Worm (Caenorhabditis elegans) whole organism, dauer: ENCODE results near the gene Y46D2A.1.
"Not testable (repeated sequence)": the region's sequence is repeated elsewhere in the genome, so short reads cannot be mapped to it uniquely, and the experiment has no call there.

ENCODE experiments used
- unc-62 ChIP-seq: sonication (generic microtip); optimal IDR thresholded peaks from 2 replicates; lab custom pipeline; 2017; ENCODE audit warnings: missing biosample characterization, missing genetic modification reagents, missing genetic modification characterization

Gene Y46D2A.1

ce11 chrII:3322257-3322656 lies at the start of gene Y46D2A.1:
Gene Y46D2A.1 (plus strand): TSS chrII:3322557.
- TF ChIP-seq unc-62, result no peak

DNA sequence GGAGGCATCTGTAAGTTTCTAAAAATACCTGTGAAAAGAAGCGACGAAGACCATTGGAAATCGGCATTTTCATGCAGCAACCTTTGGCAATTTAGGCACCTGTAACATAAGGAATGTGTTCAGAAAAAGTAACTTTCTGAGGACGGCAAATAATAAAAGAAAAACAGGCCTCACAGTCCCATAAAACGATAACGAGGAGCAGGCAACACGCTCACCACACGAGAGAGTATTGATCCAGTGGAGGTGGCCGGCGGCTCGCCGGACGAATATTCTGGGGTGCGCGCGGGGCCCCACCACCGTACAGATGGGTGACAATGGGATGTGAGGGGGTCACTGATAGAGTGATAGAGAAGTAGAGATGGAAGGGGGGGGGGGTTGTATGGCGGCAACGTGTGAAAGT lies 47.4 kb upstream of the Y46D2A.1 start, which contains the start of gene F02E11.3:
Gene F02E11.3 (minus strand): TSS at position 101 of the 400 bp plus-strand sequence.
- no peak for TF ChIP-seq unc-62

ce11 chrII:3277686-3278085 lies 44.7 kb upstream of the Y46D2A.1 start, which contains the start of gene F02E11.4:
Gene F02E11.4 (minus strand): TSS chrII:3277786.
- TF ChIP-seq unc-62, result no peak

- TF ChIP-seq unc-62, result no peak
Measured at ce11 chrII:3278634-3279033, 43.7 kb upstream of the Y46D2A.1 start, which contains the start of gene wht-4. Gene wht-4 (plus strand): TSS chrII:3278934.

DNA sequence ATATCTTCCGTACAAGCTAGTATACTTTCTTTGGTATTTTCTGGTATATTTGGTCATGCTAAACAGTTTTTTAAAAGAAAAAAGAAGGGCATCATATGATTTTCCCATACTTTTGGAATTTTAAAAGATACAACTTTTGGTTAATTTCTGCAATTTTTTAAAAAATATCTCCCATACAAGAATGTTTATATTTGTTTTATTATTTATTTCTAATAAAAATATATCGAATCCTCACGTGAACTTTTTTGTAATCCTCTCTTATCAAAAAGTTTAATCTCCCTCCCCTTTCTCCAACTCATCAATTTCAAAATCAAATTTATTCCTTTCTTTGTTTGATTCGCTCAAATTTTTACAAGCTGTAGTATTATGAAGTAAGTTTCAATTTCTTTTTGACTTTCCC lies 40.0 kb upstream of the Y46D2A.1 start, which contains the start of gene nep-13:
Gene nep-13 (plus strand): TSS at position 301 of the 400 bp plus-strand sequence.
- TF ChIP-seq unc-62, result no peak

ce11 chrII:3284558-3284957 lies 37.8 kb upstream of the Y46D2A.1 start, which contains the start of gene scl-15:
Gene scl-15 (minus strand): TSS chrII:3284658.
- TF ChIP-seq unc-62, result no peak

DNA sequence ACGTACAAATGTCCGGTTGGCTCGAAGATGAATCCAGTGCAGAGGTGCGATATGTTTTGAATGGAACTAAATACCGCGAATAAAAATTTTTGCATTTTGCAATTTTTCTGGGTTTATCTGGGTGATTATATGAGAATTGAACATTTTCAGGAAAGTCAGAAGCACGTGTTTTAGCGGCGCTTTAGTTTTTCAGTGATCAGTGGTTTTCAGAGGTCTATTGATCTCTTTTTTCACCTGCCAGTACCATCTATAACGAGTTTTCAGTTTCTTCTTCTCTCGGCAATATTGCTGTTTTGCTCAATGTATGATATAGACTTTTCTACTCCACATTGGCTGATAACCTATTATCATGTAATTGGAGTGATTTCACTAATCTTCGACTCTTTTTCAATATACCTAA lies 35.3 kb upstream of the Y46D2A.1 start, which contains the start of gene sri-63:
Gene sri-63 (plus strand): TSS at position 301 of the 400 bp plus-strand sequence.
- TF ChIP-seq unc-62, result no peak

DNA sequence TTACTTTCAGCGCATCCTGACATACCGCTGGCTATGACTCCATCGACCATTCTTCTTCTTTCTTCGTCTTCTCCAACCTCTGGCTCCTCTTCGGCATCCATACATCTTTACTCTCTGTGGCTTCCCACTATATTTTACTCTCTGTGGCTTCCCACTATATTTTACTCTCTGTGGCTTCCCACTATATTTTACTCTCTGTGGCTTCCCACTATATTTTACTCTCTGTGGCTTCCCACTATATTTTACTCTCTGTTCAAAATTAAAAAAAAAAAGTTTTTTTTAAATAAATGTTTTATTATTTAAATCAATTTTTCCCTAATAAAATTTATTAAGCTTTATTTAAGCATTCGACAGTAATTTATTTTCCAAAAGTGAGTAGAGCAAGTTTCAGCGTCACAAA lies 31.8 kb upstream of the Y46D2A.1 start, which contains the start of gene F39E9.14:
Gene F39E9.14 (minus strand): TSS at position 101 of the 400 bp plus-strand sequence.
- TF ChIP-seq unc-62, result not testable (repeated sequence)

DNA sequence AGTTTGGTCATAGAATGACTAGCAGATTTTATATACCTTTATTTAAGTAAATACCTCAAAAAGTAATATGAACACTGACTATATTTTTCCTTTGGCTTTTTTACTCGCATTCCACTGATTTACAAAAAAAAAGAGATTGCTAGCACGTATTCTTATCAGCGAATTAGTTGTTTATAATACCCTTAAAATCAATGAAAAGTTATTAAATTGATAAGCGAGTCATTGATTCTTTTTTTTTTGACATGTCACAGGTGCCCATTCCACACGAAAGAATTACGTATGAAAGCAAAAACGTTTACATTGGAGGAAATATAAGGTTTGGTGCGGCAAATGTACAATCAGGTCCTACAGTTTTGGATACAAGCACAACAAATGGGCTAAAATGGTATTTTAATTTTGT lies 27.2 kb upstream of the Y46D2A.1 start, which contains the start of gene btb-17:
Gene btb-17 (plus strand): TSS at position 213 of the 400 bp plus-strand sequence.
- no peak for TF ChIP-seq unc-62

- no peak for TF ChIP-seq unc-62
Measured at ce11 chrII:3296644-3297043, 25.7 kb upstream of the Y46D2A.1 start, which contains the start of gene btb-16. Gene btb-16 (plus strand): TSS chrII:3296883.

- TF ChIP-seq unc-62, result no peak
Measured at ce11 chrII:3297914-3298313, 24.4 kb upstream of the Y46D2A.1 start, which contains the start of gene btb-18. Gene btb-18 (plus strand): TSS chrII:3298214.

- no peak for TF ChIP-seq unc-62
Measured at ce11 chrII:3299457-3299856, 22.9 kb upstream of the Y46D2A.1 start, which contains the start of gene btb-22. Gene btb-22 (plus strand): TSS chrII:3299757.

ce11 chrII:3303582-3303981 lies 18.8 kb upstream of the Y46D2A.1 start:
- TF ChIP-seq unc-62, result no peak

ce11 chrII:3310957-3311657 lies 11.2 kb upstream of the Y46D2A.1 start:
- no peak for TF ChIP-seq unc-62

DNA sequence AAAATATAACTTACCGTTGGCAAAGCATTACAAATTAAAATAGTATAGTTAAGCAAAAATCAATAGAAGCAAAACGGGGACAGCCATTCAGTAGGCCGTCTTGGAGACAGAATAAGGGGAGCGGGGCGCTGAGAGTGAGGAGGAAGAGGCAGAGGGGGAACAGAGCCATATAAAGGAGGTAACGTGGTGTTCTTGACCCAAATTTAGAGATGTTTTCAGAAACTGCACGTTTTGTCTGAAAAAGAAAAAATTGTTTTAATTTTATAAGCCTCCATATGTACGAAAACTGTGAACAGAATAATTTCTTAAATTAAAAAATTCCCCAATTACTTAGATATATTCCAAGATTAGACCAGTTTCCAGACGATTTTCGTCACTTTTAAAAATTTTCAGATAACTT lies 8.9 kb upstream of the Y46D2A.1 start, which contains the start of gene F39E9.6:
Gene F39E9.6 (minus strand): TSS at position 101 of the 400 bp plus-strand sequence.
- no peak for TF ChIP-seq unc-62

DNA sequence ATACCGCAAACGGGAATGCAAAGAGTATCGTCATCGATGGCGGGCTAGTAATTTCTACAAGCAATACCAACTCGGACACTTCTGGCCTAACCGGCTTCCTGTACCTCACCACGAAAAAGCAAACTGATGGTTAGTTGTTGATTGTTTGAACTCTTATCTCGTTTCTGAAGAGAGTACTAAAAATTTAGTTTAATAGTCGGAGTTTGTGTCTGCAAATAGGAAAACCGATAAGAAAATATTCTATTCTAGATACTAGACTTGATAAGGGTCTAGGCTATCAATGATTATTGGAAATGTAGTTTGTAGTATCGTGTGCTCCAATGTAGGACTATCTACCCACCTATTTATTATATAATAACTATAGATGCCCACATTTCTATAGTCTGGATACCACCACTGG lies 3.5 kb upstream of the Y46D2A.1 start:
- no peak for TF ChIP-seq unc-62

ce11 chrII:3323179-3323578 lies 822 bp downstream of the Y46D2A.1 start, which contains the start of gene Y46D2A.2:
Gene Y46D2A.2 (minus strand): TSS chrII:3323279.
- no peak for TF ChIP-seq unc-62

- no peak for TF ChIP-seq unc-62
Measured at ce11 chrII:3327104-3327503, 4.7 kb downstream of the Y46D2A.1 start, which contains the start of gene Y46D2A.3. Gene Y46D2A.3 (minus strand): TSS chrII:3327204.
